Worm (Caenorhabditis elegans) whole organism, L3 larva: ENCODE data around the gene ccm-3.
A peak's percentile ranks its signal among the peaks of the same experiment; 100 is the strongest.

Experiments used
- R02D3.7 ChIP-seq: fragments of 150-350 bp; optimal IDR thresholded peaks from 2 replicates; lab custom pipeline; 2014; ENCODE audit warnings: missing biosample characterization, missing genetic modification characterization
- snpc-4 ChIP-seq: fragments of 150-350 bp; optimal IDR thresholded peaks from 2 replicates; lab custom pipeline; 2014; ENCODE audit warnings: missing biosample characterization, missing genetic modification characterization

DNA sequence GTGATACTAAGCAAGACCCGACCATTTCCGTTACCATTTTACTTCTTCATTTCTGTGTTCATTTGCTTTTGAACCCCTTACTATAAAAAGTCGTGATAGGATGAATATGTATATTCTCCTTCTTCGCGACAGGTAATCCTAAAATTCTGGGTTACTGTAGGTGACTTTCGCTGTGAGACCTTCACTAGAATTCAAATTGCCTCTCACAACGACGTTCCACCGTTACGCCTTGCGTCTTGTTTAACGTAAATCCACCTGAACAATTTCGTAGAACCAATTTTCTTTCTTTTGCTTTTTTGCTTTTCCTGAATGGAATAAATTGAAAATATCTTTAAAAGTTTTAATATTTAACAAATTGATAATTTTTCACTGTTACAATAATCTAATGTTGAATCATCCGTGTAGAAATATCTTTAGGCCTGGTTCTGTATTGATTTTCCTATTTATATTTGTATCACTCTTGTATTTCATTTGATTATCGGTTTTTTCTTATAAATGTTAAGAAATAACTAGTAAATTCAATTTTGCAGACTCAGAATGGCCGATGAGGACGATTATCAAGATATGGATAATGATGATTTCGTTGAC is 28.1 kb downstream of the ccm-3 start, which contains the start of gene rpb-6:
- TF ChIP-seq R02D3.7 (tag; lab: Kevin White, UChicago) (peak; percentile 66), snpc-4 (tag; lab: Kevin White, UChicago) (no peak)
